Worm (Caenorhabditis elegans) whole organism, L1 larva: ENCODE data around the gene Y49E10.25.
A peak's percentile ranks its signal among the peaks of the same experiment; 100 is the strongest.

Experiments used
- efl-1 ChIP-seq, 4 experiments: fragments of 150-350 bp; optimal IDR thresholded peaks in 3 of 4; peaks in 1 of 4; 1 replicate in 1 of 4; 2 replicates in 3 of 4; lab custom pipeline; 2014; ENCODE audit warnings: missing biosample characterization in 2 of 4, missing genetic modification characterization in 2 of 4, missing genetic modification reagents in 2 of 4
- elt-3 ChIP-seq, 6 experiments: fragments of 150-350 bp in 1 of 6; sonication (generic microtip); optimal IDR thresholded peaks; 2 replicates each; lab custom pipeline; 2017 to 2018; ENCODE audit warnings: missing biosample characterization in 6 of 6, missing genetic modification characterization in 6 of 6, inconsistent platforms in 1 of 6
- fkh-10 ChIP-seq: sonication (generic microtip); optimal IDR thresholded peaks from 2 replicates; lab custom pipeline; 2017; ENCODE audit warnings: missing biosample characterization, missing genetic modification reagents, missing genetic modification characterization
- jun-1 ChIP-seq: fragments of 150-350 bp; optimal IDR thresholded peaks from 2 replicates; lab custom pipeline; 2014; ENCODE audit warnings: missing biosample characterization, missing genetic modification reagents, missing genetic modification characterization
- mef-2 ChIP-seq: fragments of 150-350 bp; optimal IDR thresholded peaks from 2 replicates; lab custom pipeline; 2014; ENCODE audit warnings: missing biosample characterization, missing genetic modification characterization
- snpc-4 ChIP-seq: fragments of 150-350 bp; optimal IDR thresholded peaks from 2 replicates; lab custom pipeline; 2014; ENCODE audit warnings: missing biosample characterization, missing genetic modification characterization
- unc-62 ChIP-seq: fragments of 150-350 bp; optimal IDR thresholded peaks from 2 replicates; lab custom pipeline; 2014; ENCODE audit warnings: missing biosample characterization, missing genetic modification reagents, missing genetic modification characterization

DNA sequence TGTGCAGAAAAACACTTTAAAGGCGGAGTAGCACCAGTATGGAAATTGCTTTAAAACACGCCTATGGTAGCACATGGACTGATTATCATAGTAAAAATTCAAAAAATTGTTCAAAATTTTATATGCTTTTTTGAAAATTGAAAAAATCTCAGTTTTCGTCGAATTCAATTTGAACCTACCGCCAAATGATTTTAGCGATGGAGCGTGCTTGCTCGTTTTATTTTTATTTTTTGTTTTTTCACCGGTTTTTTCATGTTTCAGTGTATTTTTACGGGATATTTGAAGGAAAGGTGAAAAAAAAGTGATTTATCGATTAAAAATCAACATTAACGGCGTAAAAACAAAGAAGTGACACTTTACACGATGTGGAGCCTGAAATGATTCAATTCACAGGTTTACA is 42.0 kb upstream of the Y49E10.25 start:
- TF ChIP-seq fkh-10 (GFP tag; lab: Kevin White, UChicago) = no peak
- TF ChIP-seq elt-3 (tag; optimal IDR thresholded peaks at IDR 0.05; lab: Kevin White, UChicago) = no peak
- TF ChIP-seq snpc-4 (tag; lab: Kevin White, UChicago) = no peak
- TF ChIP-seq unc-62 = no peak
- TF ChIP-seq jun-1 (tag; lab: Kevin White, UChicago) = no peak
- TF ChIP-seq efl-1 (optimal IDR thresholded peaks at IDR 0.05; lab: Kevin White, UChicago) = peak; percentile 62 to 77
- peak; percentile 72 to 98 for TF ChIP-seq efl-1 (GFP tag; optimal IDR thresholded peaks at IDR 0.05 in 1 of 2; lab: Kevin White, UChicago)
- no peak for TF ChIP-seq mef-2 (tag; lab: Kevin White, UChicago)
